Worm (Caenorhabditis elegans) whole organism, L2 larva: ENCODE measurements around the gene R02F11.10.

Experiments
- unc-39 ChIP-seq: fragments of 150-350 bp; optimal IDR thresholded peaks from 2 replicates; lab custom pipeline; 2014; ENCODE audit warnings: missing biosample characterization, missing genetic modification characterization

The R02F11.10 gene

DNA sequence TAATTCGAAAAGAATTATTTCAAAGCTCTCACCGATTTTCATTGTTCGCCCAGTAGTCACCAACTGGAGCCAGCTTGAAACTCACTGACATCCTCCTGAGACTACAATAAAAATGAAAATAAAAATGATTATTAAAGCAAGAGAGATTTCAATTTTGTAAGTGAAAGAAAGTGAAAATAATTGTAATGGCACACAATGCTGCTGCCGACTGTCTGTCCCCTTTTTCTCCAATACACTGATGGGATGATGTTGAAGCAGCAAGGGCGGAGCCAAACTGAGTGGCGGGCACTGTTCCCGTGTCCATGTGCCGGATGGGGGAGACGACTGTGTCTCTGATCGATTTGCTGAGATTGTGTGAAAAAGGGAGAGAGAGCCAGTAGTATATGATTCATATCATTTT, 45.4 kb downstream of the R02F11.10 start, which contains the start of gene C37H5.14:
TSS of gene C37H5.14 (minus strand) at position 101 of the 400 bp plus-strand sequence.
- no peak for TF ChIP-seq unc-39 (tag; lab: Kevin White, UChicago)
